Worm (Caenorhabditis elegans): ENCODE results near the gene ssp-34.

- TF ChIP-seq T22C8.4 (GFP tag; IDR thresholded peaks at IDR 0.05) = no peak
- no peak for TF ChIP-seq tab-1 (GFP tag; IDR thresholded peaks at IDR 0.05)
- TF ChIP-seq klf-2 (GFP tag; conservative IDR thresholded peaks at IDR 0.05) = no peak
- no peak for TF ChIP-seq cog-1 (tag; optimal IDR thresholded peaks at IDR 0.05)
- no peak for TF ChIP-seq med-1 (GFP tag; optimal IDR thresholded peaks at IDR 0.05; ENCODE audit: insufficient read depth)
- TF ChIP-seq ref-1 (GFP tag; conservative IDR thresholded peaks at IDR 0.05) = no peak
- TF ChIP-seq flt-1 (GFP tag; IDR thresholded peaks at IDR 0.05) = no peak
- TF ChIP-seq ztf-23 (GFP tag; IDR thresholded peaks at IDR 0.05) = no peak
- no peak for TF ChIP-seq ztf-29 (GFP tag; IDR thresholded peaks at IDR 0.05)
Measured at ce11 chrIV:10714594-10714993, 23.8 kb downstream of the ssp-34 start.

Data from whole organism, midembryonic.